Fruit fly (Drosophila melanogaster): ENCODE data around the gene CG34132.

CG34132 gene

DNA sequence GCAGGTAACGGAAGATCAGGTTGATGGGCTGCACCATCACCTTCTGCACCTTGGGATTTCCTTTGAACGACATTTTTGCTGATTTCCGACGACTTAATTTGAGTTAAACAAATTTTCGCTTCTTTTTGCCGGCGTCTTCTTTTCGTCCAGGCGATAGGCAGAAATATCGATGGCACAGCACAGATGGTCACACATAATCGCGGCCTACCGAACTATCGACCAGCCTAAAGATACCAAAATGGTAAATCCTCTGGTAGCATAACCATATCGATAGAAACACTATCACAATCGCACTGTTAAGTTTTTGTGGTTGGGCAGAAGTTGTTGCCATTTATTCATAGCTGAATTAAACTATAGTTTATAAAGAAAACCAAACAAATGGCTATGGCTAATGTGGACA is at the start of gene CG34132, which contains the start of gene SmE (continued):
- TF ChIP-seq Atf-2 (GFP tag; optimal IDR thresholded peaks at IDR 0.05) = no peak
- peak; percentile 57 for TF ChIP-seq gfzf (GFP tag; optimal IDR thresholded peaks at IDR 0.05)
- no peak for TF ChIP-seq Hmx (GFP tag; optimal IDR thresholded peaks at IDR 0.05)
- TF ChIP-seq mld (GFP tag; IDR thresholded peaks at IDR 0.05; ENCODE audit: partially characterized antibody) = peak; percentile 97
- TF ChIP-seq Ets97D (GFP tag; optimal IDR thresholded peaks at IDR 0.05) = peak; percentile 26
- no peak for TF ChIP-seq pfk (GFP tag; optimal IDR thresholded peaks at IDR 0.05)
- peak; percentile 97 for TF ChIP-seq Dref (GFP tag; IDR thresholded peaks at IDR 0.05)
- no peak for TF ChIP-seq CG1233 (GFP tag; optimal IDR thresholded peaks at IDR 0.05)
- TF ChIP-seq amos (GFP tag; IDR thresholded peaks at IDR 0.05; ENCODE audit: partially characterized antibody) = peak; percentile 98
- TF ChIP-seq CG3995 (GFP tag; optimal IDR thresholded peaks at IDR 0.05) = peak; percentile 90
- no peak for TF ChIP-seq nom (GFP tag; optimal IDR thresholded peaks at IDR 0.05)
- TF ChIP-seq Doc3 (GFP tag; IDR thresholded peaks at IDR 0.05; ENCODE audit: partially characterized antibody) = peak; percentile 89
- peak; percentile 92 for TF ChIP-seq Scr (GFP tag; IDR thresholded peaks at IDR 0.05; ENCODE audit: partially characterized antibody)
- peak in 1 of 2 experiments; percentile 54 for TF ChIP-seq Pdp1 (GFP tag; optimal IDR thresholded peaks at IDR 0.05)

DNA sequence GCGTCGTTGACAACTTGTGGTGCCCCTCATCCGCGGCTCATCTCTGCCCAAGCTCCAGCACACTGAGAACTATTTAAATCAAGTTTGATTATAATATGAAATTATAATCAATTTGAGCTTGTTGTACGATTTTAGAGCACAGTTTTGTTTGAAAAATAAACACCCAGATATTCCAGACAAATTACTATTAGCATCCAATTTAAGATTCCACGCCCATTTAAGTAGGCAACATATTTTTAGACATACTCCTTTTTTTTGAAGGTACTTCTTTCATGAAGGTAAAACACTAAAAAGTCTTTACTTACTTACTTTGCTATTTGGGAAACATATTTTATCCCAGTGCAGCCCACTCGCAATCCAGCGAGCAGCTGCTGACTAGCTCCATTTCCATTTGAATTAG is 47.3 kb upstream of the CG34132 start:
- peak; percentile 33 for TF ChIP-seq Hmr (GFP tag; optimal IDR thresholded peaks at IDR 0.05)
- 0 out of 2 replicates have a peak, but pooled peaks have one; percentile 13 for TF ChIP-seq CG32772 (GFP tag; IDR thresholded peaks at IDR 0.05)
- TF ChIP-seq slbo (GFP tag; IDR thresholded peaks at IDR 0.05) = 0 out of 2 replicates have a peak, but pooled peaks have one; percentile 35
- TF ChIP-seq CG15601 (tag; optimal IDR thresholded peaks at IDR 0.05) = no peak
- peak; percentile 18 for TF ChIP-seq CG18599 (GFP tag; optimal IDR thresholded peaks at IDR 0.05)
- peak; percentile 55 for TF ChIP-seq Ets65A (GFP tag)
- peak; percentile 14 for TF ChIP-seq NfI (GFP tag; optimal IDR thresholded peaks at IDR 0.05)
- TF ChIP-seq lab (GFP tag; optimal IDR thresholded peaks at IDR 0.05) = peak; percentile 27
- no peak for TF ChIP-seq Hmx (GFP tag; optimal IDR thresholded peaks at IDR 0.05)
- no peak for TF ChIP-seq gt (GFP tag; IDR thresholded peaks at IDR 0.05)
- 0 out of 2 replicates have a peak, but pooled peaks have one; percentile 15 for TF ChIP-seq CG9932 (GFP tag; IDR thresholded peaks at IDR 0.05)
- TF ChIP-seq dysf (GFP tag; IDR thresholded peaks at IDR 0.05) = peak; percentile 34; the same call in 1 of the 3 replicates
- peak; percentile 27 for TF ChIP-seq CG30403 (GFP tag; optimal IDR thresholded peaks at IDR 0.05)
- peak; percentile 29 for TF ChIP-seq CG10209 (GFP tag; optimal IDR thresholded peaks at IDR 0.05)
- TF ChIP-seq org-1 (GFP tag; optimal IDR thresholded peaks at IDR 0.05) = peak; percentile 10
- no peak for TF ChIP-seq Dek (tag; optimal IDR thresholded peaks at IDR 0.05)
- no peak for TF ChIP-seq CG17829 (tag; optimal IDR thresholded peaks at IDR 0.05)
- TF ChIP-seq ssp (GFP tag; IDR thresholded peaks at IDR 0.05) = no peak
- TF ChIP-seq fd64A (GFP tag; optimal IDR thresholded peaks at IDR 0.05) = no peak
- TF ChIP-seq Hand (GFP tag; optimal IDR thresholded peaks at IDR 0.05) = no peak
- TF ChIP-seq CG11504 (tag; optimal IDR thresholded peaks at IDR 0.05) = peak; percentile 51
- no peak for TF ChIP-seq Nf-YB (GFP tag; optimal IDR thresholded peaks at IDR 0.05)
- TF ChIP-seq BEAF-32 (GFP tag; optimal IDR thresholded peaks at IDR 0.05) = no peak
- TF ChIP-seq bsh (GFP tag; optimal IDR thresholded peaks at IDR 0.05) = no peak
- 0 out of 2 replicates have a peak, but pooled peaks have one; percentile 18 for TF ChIP-seq Ptx1 (GFP tag; IDR thresholded peaks at IDR 0.05)
- peak; percentile 4 for TF ChIP-seq Fer1 (GFP tag; optimal IDR thresholded peaks at IDR 0.05)
- TF ChIP-seq ac (GFP tag; optimal IDR thresholded peaks at IDR 0.05) = no peak
- TF ChIP-seq CG10147 (GFP tag; optimal IDR thresholded peaks at IDR 0.05) = no peak
- no peak for TF ChIP-seq bab2 (GFP tag; optimal IDR thresholded peaks at IDR 0.05)
- 0 out of 2 replicates have a peak, but pooled peaks have one; percentile 25 for TF ChIP-seq sisA (GFP tag; IDR thresholded peaks at IDR 0.05)
- TF ChIP-seq CG15269 (tag; optimal IDR thresholded peaks at IDR 0.05) = peak; percentile 18
- TF ChIP-seq gem (tag; optimal IDR thresholded peaks at IDR 0.05) = peak; percentile 37
- 0 out of 2 replicates have a peak, but pooled peaks have one; percentile 4 for TF ChIP-seq NFAT (GFP tag; IDR thresholded peaks at IDR 0.05)
- TF ChIP-seq dmrt99B (tag; optimal IDR thresholded peaks at IDR 0.05) = peak; percentile 40
- TF ChIP-seq CG14014 (GFP tag; IDR thresholded peaks at IDR 0.05) = peak; percentile 19; the same call in 1 of the 2 replicates

All from whole organism, embryonic.